Fruit fly (Drosophila melanogaster) whole organism, embryonic: Measurements from ENCODE around the gene lark.
A peak's percentile ranks its signal among the peaks of the same experiment; 100 is the strongest.

Source experiments
- Asciz ChIP-seq: fragments of 200-800 bp; sonication (Bioruptor generic); optimal IDR thresholded peaks from 2 replicates; lab custom pipeline; 2017; ENCODE audit warnings: missing biosample characterization, mild to moderate bottlenecking, missing genetic modification characterization, missing genetic modification reagents
- Atf6 ChIP-seq: fragments of 200-800 bp; sonication (Bioruptor generic); IDR thresholded peaks from 2 replicates; pipeline ENCODE4 v1.3.6; 2022; ENCODE audit warnings: missing biosample characterization, missing genetic modification characterization
- Blimp-1 ChIP-seq: fragments of 200-800 bp; sonication (Bioruptor generic); optimal IDR thresholded peaks from 3 replicates; lab custom pipeline; 2018; ENCODE audit warnings: missing biosample characterization, missing genetic modification characterization, mild to moderate bottlenecking, moderate library complexity, missing genetic modification reagents
- CG11398 ChIP-seq: fragments of 200-800 bp; sonication (Bioruptor generic); optimal IDR thresholded peaks from 2 replicates; lab custom pipeline; 2016; ENCODE audit warnings: missing biosample characterization, missing genetic modification characterization
- CG11504 ChIP-seq: fragments of 200-800 bp; sonication (Bioruptor generic); optimal IDR thresholded peaks from 3 replicates; lab custom pipeline; 2019; ENCODE audit warnings: missing biosample characterization, mild to moderate bottlenecking, missing genetic modification characterization, moderate library complexity
- CG13123 ChIP-seq: fragments of 200-800 bp; sonication (Bioruptor generic); optimal IDR thresholded peaks from 2 replicates; lab custom pipeline; 2016; ENCODE audit warnings: missing biosample characterization, missing genetic modification characterization
- CG16779 ChIP-seq: fragments of 200-800 bp; sonication (Bioruptor generic); IDR thresholded peaks from 2 replicates; pipeline ENCODE4 v1.3.6; 2022; ENCODE audit warnings: missing biosample characterization, missing genetic modification characterization
- CG16815 ChIP-seq: fragments of 200-800 bp; sonication (Bioruptor generic); optimal IDR thresholded peaks from 3 replicates; lab custom pipeline; 2017; ENCODE audit warnings: missing biosample characterization, mild to moderate bottlenecking, missing genetic modification characterization
- CG18619 ChIP-seq: fragments of 200-800 bp; sonication (Bioruptor generic); optimal IDR thresholded peaks from 3 replicates; lab custom pipeline; 2017; ENCODE audit warnings: missing biosample characterization, mild to moderate bottlenecking, missing genetic modification characterization
- CG2116 ChIP-seq: fragments of 200-800 bp; sonication (Bioruptor generic); optimal IDR thresholded peaks from 3 replicates; lab custom pipeline; 2018; ENCODE audit warnings: missing biosample characterization, mild to moderate bottlenecking, missing genetic modification characterization
- CG2199 ChIP-seq: fragments of 200-800 bp; sonication (Bioruptor generic); IDR thresholded peaks from 3 replicates; pipeline ENCODE4 v1.3.6; 2022; ENCODE audit warnings: missing biosample characterization, missing genetic modification characterization
- CG2875 ChIP-seq: fragments of 200-800 bp; sonication (Bioruptor generic); optimal IDR thresholded peaks from 2 replicates; lab custom pipeline; 2017; ENCODE audit warnings: missing biosample characterization, mild to moderate bottlenecking, missing genetic modification characterization, missing genetic modification reagents
- CG31224 ChIP-seq: fragments of 200-800 bp; sonication (Bioruptor generic); IDR thresholded peaks from 2 replicates; pipeline ENCODE4 v1.3.6; 2022; ENCODE audit warnings: missing biosample characterization, missing genetic modification characterization
- CG31365 ChIP-seq: fragments of 200-800 bp; sonication (Bioruptor generic); optimal IDR thresholded peaks from 2 replicates; lab custom pipeline; 2018; ENCODE audit warnings: missing biosample characterization, mild to moderate bottlenecking, missing genetic modification characterization
- CG4854 ChIP-seq: fragments of 200-800 bp; sonication (Bioruptor generic); optimal IDR thresholded peaks from 2 replicates; lab custom pipeline; 2016; ENCODE audit warnings: missing biosample characterization, missing genetic modification characterization, inconsistent platforms
- CG6813 ChIP-seq: fragments of 200-800 bp; sonication (Bioruptor generic); optimal IDR thresholded peaks from 2 replicates; lab custom pipeline; 2017; ENCODE audit warnings: missing biosample characterization, missing genetic modification characterization, mild to moderate bottlenecking, moderate library complexity, missing genetic modification reagents
- CG7357 ChIP-seq: fragments of 200-800 bp; sonication (Bioruptor generic); IDR thresholded peaks from 3 replicates; pipeline ENCODE4 v1.3.6; 2022; ENCODE audit warnings: missing biosample characterization, missing genetic modification characterization
- CG7987 ChIP-seq: fragments of 200-800 bp; sonication (Bioruptor generic); optimal IDR thresholded peaks from 2 replicates; lab custom pipeline; 2018; ENCODE audit warnings: missing biosample characterization, mild to moderate bottlenecking, missing genetic modification characterization, moderate library complexity
- CG9876 ChIP-seq: fragments of 200-800 bp; sonication (Bioruptor generic); optimal IDR thresholded peaks from 2 replicates; lab custom pipeline; 2016; ENCODE audit warnings: missing biosample characterization, missing genetic modification characterization
- Camta ChIP-seq: fragments of 200-800 bp; sonication (Bioruptor generic); optimal IDR thresholded peaks from 2 replicates; lab custom pipeline; 2016; ENCODE audit warnings: missing biosample characterization, missing genetic modification characterization
- Deaf1 ChIP-seq: fragments of 200-800 bp; optimal IDR thresholded peaks from 3 replicates; lab custom pipeline; 2019; ENCODE audit warnings: missing biosample characterization, mild to moderate bottlenecking, missing genetic modification characterization, moderate library complexity
- Dip2 ChIP-seq: fragments of 200-800 bp; sonication (Bioruptor generic); IDR thresholded peaks from 2 replicates; pipeline ENCODE4 v1.3.6; 2022; ENCODE audit warnings: missing biosample characterization, missing genetic modification characterization
- Doc3 ChIP-seq: fragments of 200-800 bp; sonication (Bioruptor generic); IDR thresholded peaks from 3 replicates; pipeline ENCODE4 v1.3.6; 2022; ENCODE audit warnings: missing biosample characterization, missing genetic modification characterization; ENCODE audit not compliant: partially characterized antibody
- Fer1 ChIP-seq: fragments of 200-800 bp; sonication (Bioruptor generic); optimal IDR thresholded peaks from 2 replicates; lab custom pipeline; 2017; ENCODE audit warnings: missing biosample characterization, mild to moderate bottlenecking, missing genetic modification characterization
- H2.0 ChIP-seq: fragments of 200-800 bp; sonication (Bioruptor generic); IDR thresholded peaks from 2 replicates; pipeline ENCODE4 v1.3.6; 2022; ENCODE audit warnings: missing biosample characterization, missing genetic modification characterization
- Hr3 ChIP-seq: fragments of 200-800 bp; sonication (Bioruptor generic); optimal IDR thresholded peaks from 3 replicates; lab custom pipeline; 2016; ENCODE audit warnings: missing biosample characterization, missing genetic modification characterization
- Hr51 ChIP-seq, 2 experiments: fragments of 200-800 bp; sonication (Bioruptor generic); optimal IDR thresholded peaks; 2 replicates in 1 of 2; 3 replicates in 1 of 2; lab custom pipeline; 2016 to 2018; ENCODE audit warnings: missing biosample characterization in 2 of 2, missing genetic modification characterization in 2 of 2, mild to moderate bottlenecking in 1 of 2, moderate library complexity in 1 of 2
- Mrtf ChIP-seq: fragments of 200-800 bp; sonication (Bioruptor generic); IDR thresholded peaks from 3 replicates; pipeline ENCODE4 v1.3.6; 2022; ENCODE audit warnings: missing biosample characterization, missing genetic modification characterization
- Pdp1 ChIP-seq, 2 experiments: fragments of 200-800 bp; sonication (Bioruptor generic); optimal IDR thresholded peaks; 3 replicates each; lab custom pipeline; 2016; ENCODE audit warnings: missing biosample characterization in 2 of 2, missing genetic modification characterization in 2 of 2, mild to moderate bottlenecking in 1 of 2, moderate library complexity in 1 of 2
- ac ChIP-seq: fragments of 200-800 bp; sonication (Bioruptor generic); optimal IDR thresholded peaks from 3 replicates; lab custom pipeline; 2017; ENCODE audit warnings: missing biosample characterization, mild to moderate bottlenecking, missing genetic modification characterization
- cwo ChIP-seq: fragments of 200-800 bp; sonication (Bioruptor generic); optimal IDR thresholded peaks from 3 replicates; lab custom pipeline; 2017; ENCODE audit warnings: missing biosample characterization, missing genetic modification characterization, mild to moderate bottlenecking, moderate library complexity, missing genetic modification reagents
- danr ChIP-seq: fragments of 200-800 bp; sonication (Bioruptor generic); IDR thresholded peaks from 2 replicates; pipeline ENCODE4 v1.3.6; 2022; ENCODE audit warnings: missing biosample characterization, missing genetic modification characterization
- fd96Cb ChIP-seq: fragments of 200-800 bp; sonication (Bioruptor generic); optimal IDR thresholded peaks from 2 replicates; lab custom pipeline; 2018; ENCODE audit warnings: missing biosample characterization, mild to moderate bottlenecking, missing genetic modification characterization, moderate library complexity
- fru ChIP-seq: fragments of >200 bp; optimal IDR thresholded peaks from 2 replicates; lab custom pipeline; 2017
- gce ChIP-seq: fragments of 200-800 bp; sonication (Bioruptor generic); IDR thresholded peaks from 3 replicates; pipeline ENCODE4 v1.3.6; 2022; ENCODE audit warnings: missing biosample characterization, missing genetic modification characterization
- gem ChIP-seq: fragments of 200-800 bp; sonication (Bioruptor generic); optimal IDR thresholded peaks from 2 replicates; lab custom pipeline; 2019; ENCODE audit warnings: missing biosample characterization, mild to moderate bottlenecking, missing genetic modification characterization, moderate library complexity
- gfzf ChIP-seq: fragments of 200-800 bp; sonication (Bioruptor generic); optimal IDR thresholded peaks from 2 replicates; lab custom pipeline; 2016; ENCODE audit warnings: missing biosample characterization, mild to moderate bottlenecking, missing genetic modification characterization, moderate library complexity
- gt ChIP-seq: fragments of 200-800 bp; sonication (Bioruptor generic); IDR thresholded peaks from 2 replicates; pipeline ENCODE4 v1.3.6; 2022; ENCODE audit warnings: missing biosample characterization, missing genetic modification characterization
- lola ChIP-seq, 3 experiments: fragments of >200 bp in 2 of 3; fragments of 200-800 bp in 1 of 3; sonication (Bioruptor generic) in 1 of 3; optimal IDR thresholded peaks; 2 replicates each; lab custom pipeline; 2017 to 2019; ENCODE audit warnings: missing biosample characterization in 3 of 3, missing genetic modification characterization in 3 of 3, mild to moderate bottlenecking in 1 of 3, moderate library complexity in 1 of 3
- mirr ChIP-seq: fragments of 200-800 bp; sonication (Bioruptor generic); optimal IDR thresholded peaks from 3 replicates; lab custom pipeline; 2018; ENCODE audit warnings: missing biosample characterization, mild to moderate bottlenecking, missing genetic modification characterization
- onecut ChIP-seq: fragments of 200-800 bp; sonication (Bioruptor generic); IDR thresholded peaks from 2 replicates; pipeline ENCODE4 v1.3.6; 2022; ENCODE audit warnings: missing biosample characterization, missing genetic modification characterization
- p53 ChIP-seq: fragments of 200-800 bp; sonication (Bioruptor generic); optimal IDR thresholded peaks from 2 replicates; lab custom pipeline; 2016; ENCODE audit warnings: missing biosample characterization, missing genetic modification characterization
- phol ChIP-seq: fragments of 200-800 bp; sonication (Bioruptor generic); optimal IDR thresholded peaks from 3 replicates; lab custom pipeline; 2018; ENCODE audit warnings: missing biosample characterization, mild to moderate bottlenecking, missing genetic modification characterization, moderate library complexity
- pita ChIP-seq: fragments of 200-800 bp; sonication (Bioruptor generic); optimal IDR thresholded peaks from 2 replicates; lab custom pipeline; 2017; ENCODE audit warnings: missing biosample characterization, mild to moderate bottlenecking, missing genetic modification characterization
- pros ChIP-seq: fragments of 200-800 bp; sonication (Bioruptor generic); optimal IDR thresholded peaks from 3 replicates; lab custom pipeline; 2019; ENCODE audit warnings: missing biosample characterization, mild to moderate bottlenecking, missing genetic modification characterization, moderate library complexity
- row ChIP-seq: fragments of 200-800 bp; sonication (Bioruptor generic); IDR thresholded peaks from 3 replicates; pipeline ENCODE4 v1.3.6; 2022; ENCODE audit warnings: missing biosample characterization, missing genetic modification characterization
- run ChIP-seq: fragments of 200-800 bp; sonication (Bioruptor generic); optimal IDR thresholded peaks from 3 replicates; lab custom pipeline; 2018; ENCODE audit warnings: missing biosample characterization, mild to moderate bottlenecking, missing genetic modification characterization
- schlank ChIP-seq: fragments of 200-800 bp; sonication (Bioruptor generic); optimal IDR thresholded peaks from 2 replicates; lab custom pipeline; 2018; ENCODE audit warnings: missing biosample characterization, mild to moderate bottlenecking, missing genetic modification characterization
- stwl ChIP-seq: fragments of 200-800 bp; sonication (Bioruptor generic); optimal IDR thresholded peaks from 3 replicates; lab custom pipeline; 2018; ENCODE audit warnings: missing biosample characterization, mild to moderate bottlenecking, missing genetic modification characterization, moderate library complexity
- tup ChIP-seq: fragments of 200-800 bp; sonication (Bioruptor generic); optimal IDR thresholded peaks from 2 replicates; lab custom pipeline; 2016; ENCODE audit warnings: missing biosample characterization, mild to moderate bottlenecking, missing genetic modification characterization, moderate library complexity
- unc-4 ChIP-seq: fragments of 200-800 bp; sonication (Bioruptor generic); IDR thresholded peaks from 2 replicates; pipeline ENCODE4 v1.3.6; 2022; ENCODE audit warnings: missing biosample characterization, missing genetic modification characterization; ENCODE audit not compliant: partially characterized antibody
- yki ChIP-seq: fragments of >200 bp; optimal IDR thresholded peaks from 3 replicates; lab custom pipeline; 2018

lark gene

DNA sequence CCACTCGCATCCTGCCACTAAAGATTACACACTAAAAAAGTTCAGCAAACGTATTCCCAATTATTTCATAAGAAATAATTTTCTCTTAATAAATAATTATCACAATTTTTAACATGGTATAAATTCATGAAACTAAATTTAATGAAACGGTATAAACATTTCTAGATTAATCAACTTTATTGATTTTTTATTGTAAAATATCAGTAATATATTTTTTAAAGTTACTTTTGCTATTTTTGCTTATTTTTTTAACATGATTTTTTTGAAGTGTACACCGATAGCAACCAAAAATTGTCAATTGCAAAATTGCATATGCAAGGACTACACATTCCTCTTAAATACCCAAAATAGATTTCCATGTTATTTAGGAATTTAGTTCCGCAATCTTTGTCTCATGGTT, 24.9 kb upstream of the lark start (continued):
- TF ChIP-seq Hr3 (GFP tag; lab: Kevin White, UChicago), result no peak
- TF ChIP-seq CG9876 (GFP tag; lab: Kevin White, UChicago), result no peak
- TF ChIP-seq Doc3 (GFP tag; lab: Robert Waterston, UW), result no peak
- no peak for TF ChIP-seq CG16815
- TF ChIP-seq Deaf1 (tag; lab: Kevin White, UChicago), result peak; percentile 15
- no peak for TF ChIP-seq CG4854
- no peak for TF ChIP-seq ac
- TF ChIP-seq mirr (GFP tag; lab: Kevin White, UChicago), result no peak
- peak; percentile 5 for TF ChIP-seq cwo (GFP tag; lab: Kevin White, UChicago)
- TF ChIP-seq H2.0 (GFP tag; lab: Robert Waterston, UW), result no peak
- TF ChIP-seq Hr51 (GFP tag; optimal IDR thresholded peaks at IDR 0.05; lab: Kevin White, UChicago), result peak in 1 of 2 experiments; percentile 41
- TF ChIP-seq Pdp1 (GFP tag; optimal IDR thresholded peaks at IDR 0.05; lab: Kevin White, UChicago), result no peak
- no peak for TF ChIP-seq Dip2 (GFP tag; lab: Robert Waterston, UW)
- TF ChIP-seq CG7357 (GFP tag; lab: Robert Waterston, UW), result no peak
- no peak for TF ChIP-seq fd96Cb (tag; lab: Kevin White, UChicago)
- no peak for TF ChIP-seq CG16779 (GFP tag; lab: Robert Waterston, UW)
- no peak for TF ChIP-seq CG2116
- TF ChIP-seq gt, result no peak
- no peak for TF ChIP-seq CG31224 (GFP tag; lab: Robert Waterston, UW)
- no peak for TF ChIP-seq yki (lab: Kevin White, UChicago)
- no peak for TF ChIP-seq CG31365
- peak; percentile 49 for TF ChIP-seq CG11504 (tag; lab: Kevin White, UChicago)
- TF ChIP-seq gce (GFP tag; lab: Robert Waterston, UW), result no peak
- TF ChIP-seq stwl (tag; lab: Kevin White, UChicago), result no peak
- TF ChIP-seq CG7987 (GFP tag; lab: Kevin White, UChicago), result no peak
- no peak for TF ChIP-seq phol (tag; lab: Kevin White, UChicago)
- TF ChIP-seq CG18619, result no peak
- TF ChIP-seq p53 (GFP tag; lab: Kevin White, UChicago), result no peak
- TF ChIP-seq CG2875 (GFP tag; lab: Kevin White, UChicago), result no peak
- no peak for TF ChIP-seq Camta
- no peak for TF ChIP-seq CG2199 (GFP tag; lab: Robert Waterston, UW)
- TF ChIP-seq onecut, result no peak
- TF ChIP-seq Blimp-1, result no peak
- no peak for TF ChIP-seq Mrtf (GFP tag; lab: Robert Waterston, UW)
- TF ChIP-seq danr, result no peak
- TF ChIP-seq pros (GFP tag; lab: Kevin White, UChicago), result no peak
- TF ChIP-seq Fer1 (GFP tag; lab: Kevin White, UChicago), result peak; percentile 4
- no peak for TF ChIP-seq Atf6 (GFP tag; lab: Robert Waterston, UW)
- TF ChIP-seq CG6813 (GFP tag; lab: Kevin White, UChicago), result no peak
- TF ChIP-seq row, result no peak
- peak; percentile 51 for TF ChIP-seq gem (tag; lab: Kevin White, UChicago)
- TF ChIP-seq lola (GFP tag; optimal IDR thresholded peaks at IDR 0.05; lab: Kevin White, UChicago), result no peak
- TF ChIP-seq Asciz (GFP tag; lab: Kevin White, UChicago), result no peak
- TF ChIP-seq fru (lab: Kevin White, UChicago), result no peak
- TF ChIP-seq CG13123 (GFP tag; lab: Kevin White, UChicago), result no peak
- TF ChIP-seq schlank (tag; lab: Kevin White, UChicago), result no peak
- no peak for TF ChIP-seq unc-4 (GFP tag; lab: Robert Waterston, UW)
- TF ChIP-seq tup (GFP tag; lab: Kevin White, UChicago), result no peak
- no peak for TF ChIP-seq CG11398 (GFP tag; lab: Kevin White, UChicago)
- TF ChIP-seq pita, result no peak
- no peak for TF ChIP-seq run (tag; lab: Kevin White, UChicago)
- TF ChIP-seq gfzf (GFP tag; lab: Kevin White, UChicago), result no peak
